Worm (Caenorhabditis elegans) whole organism, mixed stage, embryonic: Measurements from ENCODE around the gene clec-153.

Experiments
- bed-3 ChIP-seq: fragments of 200-800 bp; sonication (Bioruptor generic); optimal IDR thresholded peaks from 3 replicates; lab custom pipeline; 2018; ENCODE audit warnings: mild to moderate bottlenecking, missing genetic modification characterization, moderate library complexity, missing compliant biosample characterization
- ceh-43 ChIP-seq: fragments of 200-800 bp; sonication (Bioruptor generic); optimal IDR thresholded peaks from 2 replicates; lab custom pipeline; 2018; ENCODE audit warnings: mild to moderate bottlenecking, missing genetic modification characterization, moderate library complexity, missing compliant biosample characterization
- ces-1 ChIP-seq: fragments of 150-350 bp; optimal IDR thresholded peaks from 2 replicates; lab custom pipeline; 2014; ENCODE audit warnings: missing biosample characterization, missing genetic modification reagents, missing genetic modification characterization
- elt-1 ChIP-seq: sonication (generic microtip); optimal IDR thresholded peaks from 2 replicates; lab custom pipeline; 2017; ENCODE audit warnings: missing genetic modification characterization, mild to moderate bottlenecking, missing compliant biosample characterization, antibody characterized with exemption, moderate library complexity, borderline replicate concordance; ENCODE audit not compliant: insufficient read depth
- elt-3 ChIP-seq: fragments of 150-350 bp; optimal IDR thresholded peaks from 2 replicates; lab custom pipeline; 2014; ENCODE audit warnings: missing biosample characterization, missing genetic modification characterization
- ham-2 ChIP-seq: fragments of 200-800 bp; sonication (Bioruptor generic); optimal IDR thresholded peaks from 2 replicates; lab custom pipeline; 2018; ENCODE audit warnings: mild to moderate bottlenecking, missing genetic modification characterization, missing compliant biosample characterization
- lin-13 ChIP-seq: fragments of 150-350 bp; optimal IDR thresholded peaks from 2 replicates; lab custom pipeline; 2014; ENCODE audit warnings: missing biosample characterization, missing genetic modification characterization
- nhr-76 ChIP-seq: sonication (generic microtip); optimal IDR thresholded peaks from 2 replicates; lab custom pipeline; 2017; ENCODE audit warnings: missing biosample characterization, missing genetic modification characterization
- pha-4 ChIP-seq: fragments of 150-350 bp; optimal IDR thresholded peaks from 2 replicates; lab custom pipeline; 2018; ENCODE audit warnings: missing biosample characterization, missing genetic modification reagents, missing genetic modification characterization
- snpc-4 ChIP-seq: fragments of 150-350 bp; optimal IDR thresholded peaks from 2 replicates; lab custom pipeline; 2014; ENCODE audit warnings: missing biosample characterization, missing genetic modification characterization
- unc-120 ChIP-seq: sonication (generic microtip); optimal IDR thresholded peaks from 2 replicates; lab custom pipeline; 2017; ENCODE audit warnings: missing genetic modification characterization, missing compliant biosample characterization; ENCODE audit not compliant: poor library complexity, severe bottlenecking
- unc-39 ChIP-seq: fragments of 150-350 bp; optimal IDR thresholded peaks from 2 replicates; lab custom pipeline; 2014; ENCODE audit warnings: missing biosample characterization, missing genetic modification characterization
- ztf-11 ChIP-seq: fragments of 150-350 bp; optimal IDR thresholded peaks from 2 replicates; lab custom pipeline; 2014; ENCODE audit warnings: missing biosample characterization, missing genetic modification characterization

- TF ChIP-seq unc-39 (tag; lab: Kevin White, UChicago), result no peak
- TF ChIP-seq ceh-43 (GFP tag; lab: Kevin White, UChicago), result no peak
- TF ChIP-seq snpc-4 (tag; lab: Kevin White, UChicago), result no peak
- peak; percentile 75 for TF ChIP-seq elt-3 (tag; lab: Kevin White, UChicago)
- peak; percentile 60 for TF ChIP-seq ces-1 (GFP tag; lab: Kevin White, UChicago)
- peak; percentile 58 for TF ChIP-seq unc-120
- peak; percentile 92 for TF ChIP-seq pha-4 (tag; lab: Kevin White, UChicago)
- TF ChIP-seq bed-3 (GFP tag; lab: Kevin White, UChicago), result no peak
- peak; percentile 42 for TF ChIP-seq lin-13
- TF ChIP-seq elt-1 (tag; lab: Kevin White, UChicago), result no peak
- peak; percentile 32 for TF ChIP-seq ztf-11 (tag; lab: Kevin White, UChicago)
- no peak for TF ChIP-seq nhr-76
- peak; percentile 27 for TF ChIP-seq ham-2 (GFP tag; lab: Kevin White, UChicago)
Observed at ce11 chrIII:4649363-4649768, 14.3 kb downstream of the clec-153 start.
